Fruit fly (Drosophila melanogaster) whole organism, wandering third instar larva: ENCODE measurements around the gene cnc.

Experiments
- Abd-B ChIP-seq: fragments of >200 bp; optimal IDR thresholded peaks from 2 replicates; lab custom pipeline; 2017; ENCODE audit warnings: missing biosample characterization, missing genetic modification characterization
- HLH106 ChIP-seq: fragments of 200-800 bp; optimal IDR thresholded peaks from 3 replicates; lab custom pipeline; 2019; ENCODE audit warnings: missing biosample characterization, mild to moderate bottlenecking, missing genetic modification characterization, moderate library complexity
- Hnf4 ChIP-seq: fragments of 200-800 bp; sonication (Bioruptor generic); optimal IDR thresholded peaks from 2 replicates; lab custom pipeline; 2016; ENCODE audit warnings: missing biosample characterization, mild to moderate bottlenecking, missing genetic modification characterization
- Jra ChIP-seq: sonication (Bioruptor generic); optimal IDR thresholded peaks from 2 replicates; lab custom pipeline; 2016; ENCODE audit warnings: missing biosample characterization, missing genetic modification characterization
- N ChIP-seq: fragments of >200 bp; optimal IDR thresholded peaks from 2 replicates; lab custom pipeline; 2018; ENCODE audit warnings: missing biosample characterization, missing external identifiers, missing genetic modification characterization
- OdsH ChIP-seq: fragments of 200-800 bp; sonication (Bioruptor generic); optimal IDR thresholded peaks from 2 replicates; lab custom pipeline; 2016; ENCODE audit warnings: missing biosample characterization, mild to moderate bottlenecking, missing genetic modification characterization
- dsf ChIP-seq: sonication (Bioruptor generic); optimal IDR thresholded peaks from 2 replicates; lab custom pipeline; 2016; ENCODE audit warnings: missing biosample characterization, missing genetic modification characterization, borderline replicate concordance
- ey ChIP-seq: fragments of 200-800 bp; sonication (Bioruptor generic); optimal IDR thresholded peaks from 2 replicates; lab custom pipeline; 2016; ENCODE audit warnings: missing biosample characterization, missing genetic modification characterization
- jim ChIP-seq: fragments of 175-275, 200-325 bp; sonication (Bioruptor generic); optimal IDR thresholded peaks from 2 replicates; lab custom pipeline; 2016; ENCODE audit warnings: missing biosample characterization, mild to moderate bottlenecking, missing genetic modification characterization
- psq ChIP-seq: fragments of 200-800 bp; sonication (Bioruptor generic); optimal IDR thresholded peaks from 3 replicates; lab custom pipeline; 2017; ENCODE audit warnings: missing biosample characterization, mild to moderate bottlenecking, missing genetic modification characterization, moderate library complexity
- sv ChIP-seq: fragments of 200-800 bp; sonication (Bioruptor generic); optimal IDR thresholded peaks from 3 replicates; lab custom pipeline; 2016; ENCODE audit warnings: missing biosample characterization, missing genetic modification characterization
- usp ChIP-seq: fragments of >200 bp; optimal IDR thresholded peaks from 2 replicates; lab custom pipeline; 2017; ENCODE audit warnings: missing biosample characterization, missing genetic modification characterization

dm6 chr3R:23191108-23191771, 35.3 kb downstream of the cnc start:
- no peak for TF ChIP-seq N (GFP tag; lab: Kevin White, UChicago)
- no peak for TF ChIP-seq Abd-B
- TF ChIP-seq psq (GFP tag; lab: Kevin White, UChicago), result peak; percentile 70
- peak; percentile 67 for TF ChIP-seq HLH106
- TF ChIP-seq usp (GFP tag; lab: Kevin White, UChicago), result no peak
- TF ChIP-seq Jra, result no peak
- TF ChIP-seq OdsH, result peak; percentile 33
- no peak for TF ChIP-seq dsf (GFP tag; lab: Kevin White, UChicago)
- peak; percentile 46 for TF ChIP-seq Hnf4 (GFP tag; lab: Kevin White, UChicago)
- TF ChIP-seq sv (GFP tag; lab: Kevin White, UChicago), result no peak
- peak; percentile 51 for TF ChIP-seq ey (GFP tag; lab: Kevin White, UChicago)
- no peak for TF ChIP-seq jim (GFP tag; lab: Kevin White, UChicago)
